Fruit fly (Drosophila melanogaster): ENCODE measurements around the gene CG10958.

Gene CG10958

dm6 chrX:8178165-8178955 is 46.3 kb downstream of the CG10958 start, which contains the start of gene sdt:
TSS of gene sdt (plus strand) at chrX:8178549.
- TF ChIP-seq CG12391 (tag; optimal IDR thresholded peaks at IDR 0.05) (peak; percentile 10), repo (GFP tag; optimal IDR thresholded peaks at IDR 0.05) (no peak), Dref (GFP tag; IDR thresholded peaks at IDR 0.05) (no peak), CG13624 (GFP tag; optimal IDR thresholded peaks at IDR 0.05) (peak; percentile 13), crc (GFP tag; optimal IDR thresholded peaks at IDR 0.05) (no peak), Adf1 (GFP tag; IDR thresholded peaks at IDR 0.05) (peak; percentile 90), Sox102F (GFP tag; optimal IDR thresholded peaks at IDR 0.05) (peak; percentile 22), CG14710 (tag; optimal IDR thresholded peaks at IDR 0.05) (no peak), CG3726 (GFP tag; IDR thresholded peaks at IDR 0.05) (no peak), CG6813 (GFP tag; optimal IDR thresholded peaks at IDR 0.05) (no peak), inv (GFP tag; IDR thresholded peaks at IDR 0.05; ENCODE audit: partially characterized antibody) (no peak), CG4617 (GFP tag; optimal IDR thresholded peaks at IDR 0.05; ENCODE audit: borderline replicate concordance) (no peak), CG8359 (GFP tag; optimal IDR thresholded peaks at IDR 0.05; ENCODE audit: borderline replicate concordance) (no peak), CG7556 (GFP tag; optimal IDR thresholded peaks at IDR 0.05) (peak; percentile 57), Hr51 (GFP tag; optimal IDR thresholded peaks at IDR 0.05) (peak in 1 of 2 experiments; percentile 7), Oli (tag; optimal IDR thresholded peaks at IDR 0.05) (peak; percentile 26), abd-A (tag; optimal IDR thresholded peaks at IDR 0.05) (peak; percentile 19), Deaf1 (tag; optimal IDR thresholded peaks at IDR 0.05) (peak; percentile 85), CG8388 (GFP tag; optimal IDR thresholded peaks at IDR 0.05) (no peak), CG10366 (GFP tag; IDR thresholded peaks at IDR 0.05) (no peak), fd96Cb (tag; optimal IDR thresholded peaks at IDR 0.05) (peak; percentile 11), CG14441 (GFP tag; IDR thresholded peaks at IDR 0.05) (no peak), sd (tag; optimal IDR thresholded peaks at IDR 0.05) (no peak), CG17328 (GFP tag; IDR thresholded peaks at IDR 0.05) (no peak), bab2 (GFP tag; optimal IDR thresholded peaks at IDR 0.05) (peak; percentile 28), lilli (GFP tag; optimal IDR thresholded peaks at IDR 0.05) (peak; percentile 10), gfzf (GFP tag; optimal IDR thresholded peaks at IDR 0.05) (no peak), org-1 (GFP tag; optimal IDR thresholded peaks at IDR 0.05) (peak; percentile 8), CG13775 (GFP tag; optimal IDR thresholded peaks at IDR 0.05) (peak; percentile 13), chm (GFP tag; IDR thresholded peaks at IDR 0.05) (peak; percentile 46; the same call in 1 of the 2 replicates), CG9437 (GFP tag; optimal IDR thresholded peaks at IDR 0.05) (peak; percentile 43), grau (tag; optimal IDR thresholded peaks at IDR 0.05) (peak; percentile 32), scrt (GFP tag; optimal IDR thresholded peaks at IDR 0.05) (no peak), dpn (GFP tag; optimal IDR thresholded peaks at IDR 0.05) (peak in 1 of 2 experiments; percentile 4), CG17361 (GFP tag; IDR thresholded peaks at IDR 0.05) (peak; percentile 59; the same call in 1 of the 3 replicates), CG6689 (GFP tag; IDR thresholded peaks at IDR 0.05) (no peak), stwl (tag; optimal IDR thresholded peaks at IDR 0.05) (no peak), CG32532 (GFP tag; IDR thresholded peaks at IDR 0.05) (no peak), lmd (GFP tag; IDR thresholded peaks at IDR 0.05) (0 out of 2 replicates have a peak, but pooled peaks have one; percentile 11), CTCF (GFP tag; optimal IDR thresholded peaks at IDR 0.05) (no peak), CG13424 (tag; optimal IDR thresholded peaks at IDR 0.05) (peak; percentile 9), Hand (GFP tag; optimal IDR thresholded peaks at IDR 0.05) (peak; percentile 9), CoRest (tag; optimal IDR thresholded peaks at IDR 0.05) (peak; percentile 25), CG7271 (tag; optimal IDR thresholded peaks at IDR 0.05) (no peak), NK7.1 (GFP tag; optimal IDR thresholded peaks at IDR 0.05) (no peak), CG16779 (GFP tag; IDR thresholded peaks at IDR 0.05) (peak; percentile 69), tna (GFP tag; IDR thresholded peaks at IDR 0.05; ENCODE audit: partially characterized antibody) (no peak), CG2120 (GFP tag; optimal IDR thresholded peaks at IDR 0.05) (peak; percentile 8), sens (GFP tag) (peak; percentile 70)

Measured in whole organism, embryonic.